Worm (Caenorhabditis elegans): ENCODE results near the gene egl-45.

- peak; percentile 100 for TF ChIP-seq lin-13 (tag; optimal IDR thresholded peaks at IDR 0.05)
- peak; percentile 99 for TF ChIP-seq nhr-237 (tag; optimal IDR thresholded peaks at IDR 0.05)
- peak; percentile 91 for TF ChIP-seq elt-3 (tag; optimal IDR thresholded peaks at IDR 0.05)
- peak; percentile 96 for TF ChIP-seq ces-1 (GFP tag; optimal IDR thresholded peaks at IDR 0.05)
- peak; percentile 84 for TF ChIP-seq blmp-1 (tag; optimal IDR thresholded peaks at IDR 0.05)
- TF ChIP-seq pha-4 (tag; optimal IDR thresholded peaks at IDR 0.05), result peak; percentile 99
- peak; percentile 70 for TF ChIP-seq elt-1 (tag; optimal IDR thresholded peaks at IDR 0.05; ENCODE audit: borderline replicate concordance, insufficient read depth)
- TF ChIP-seq unc-62 (GFP tag; optimal IDR thresholded peaks at IDR 0.05), result peak; percentile 91
- TF ChIP-seq nhr-28 (tag; optimal IDR thresholded peaks at IDR 0.05), result peak; percentile 85
- TF ChIP-seq snpc-4 (tag; optimal IDR thresholded peaks at IDR 0.05), result no peak
- peak; percentile 92 for TF ChIP-seq M03D4.4 (tag; optimal IDR thresholded peaks at IDR 0.05)
- peak; percentile 91 for TF ChIP-seq cnd-1 (tag; optimal IDR thresholded peaks at IDR 0.05)
- TF ChIP-seq ztf-11 (tag; optimal IDR thresholded peaks at IDR 0.05), result peak; percentile 92
Observed at ce11 chrIII:7854494-7855184, 26.2 kb upstream of the egl-45 start, which contains the start of gene rpl-35.
